Fruit fly (Drosophila melanogaster) whole organism, prepupa: ENCODE data around the gene Qsox4.

Experiments
- CG10631 ChIP-seq: fragments of 200-800 bp; sonication (Bioruptor generic); optimal IDR thresholded peaks from 2 replicates; lab custom pipeline; 2016; ENCODE audit warnings: missing biosample characterization, missing genetic modification characterization
- CG11762 ChIP-seq: fragments of 200-800 bp; sonication (Bioruptor generic); optimal IDR thresholded peaks from 3 replicates; lab custom pipeline; 2016; ENCODE audit warnings: missing biosample characterization, missing genetic modification characterization; ENCODE audit not compliant: insufficient read depth
- CG15336 ChIP-seq: fragments of 200-800 bp; sonication (Bioruptor generic); IDR thresholded peaks from 2 replicates; pipeline ENCODE4 v1.3.6; 2022; ENCODE audit warnings: missing biosample characterization, missing genetic modification characterization
- CG3032 ChIP-seq: fragments of 200-800 bp; optimal IDR thresholded peaks from 2 replicates; lab custom pipeline; 2019; ENCODE audit warnings: missing biosample characterization, mild to moderate bottlenecking, missing genetic modification characterization, moderate library complexity
- CG6854 ChIP-seq: fragments of 200-800 bp; sonication (Bioruptor generic); optimal IDR thresholded peaks from 2 replicates; lab custom pipeline; 2017; ENCODE audit warnings: missing biosample characterization, mild to moderate bottlenecking, missing genetic modification characterization
- CG8319 ChIP-seq: fragments of 200-800 bp; sonication (Bioruptor generic); optimal IDR thresholded peaks from 3 replicates; lab custom pipeline; 2016; ENCODE audit warnings: missing biosample characterization, missing genetic modification characterization
- CG8632 ChIP-seq: fragments of 200-800 bp; sonication (Bioruptor generic); optimal IDR thresholded peaks from 3 replicates; lab custom pipeline; 2016; ENCODE audit warnings: missing biosample characterization, missing genetic modification characterization
- CG9139 ChIP-seq: fragments of 200-800 bp; sonication (Bioruptor generic); optimal IDR thresholded peaks from 3 replicates; lab custom pipeline; 2017; ENCODE audit warnings: missing biosample characterization, mild to moderate bottlenecking, missing genetic modification characterization
- Met ChIP-seq: fragments of 200-800 bp; sonication (Bioruptor generic); optimal IDR thresholded peaks from 3 replicates; lab custom pipeline; 2016; ENCODE audit warnings: missing biosample characterization, missing genetic modification characterization
- OdsH ChIP-seq: fragments of 200-800 bp; sonication (Bioruptor generic); optimal IDR thresholded peaks from 3 replicates; lab custom pipeline; 2016; ENCODE audit warnings: missing biosample characterization, missing genetic modification characterization
- Smox ChIP-seq: fragments of 200-800 bp; sonication (Bioruptor generic); optimal IDR thresholded peaks from 3 replicates; lab custom pipeline; 2016; ENCODE audit warnings: missing biosample characterization, missing genetic modification characterization
- Sox102F ChIP-seq: fragments of 200-800 bp; sonication (Bioruptor generic); optimal IDR thresholded peaks from 2 replicates; lab custom pipeline; 2016; ENCODE audit warnings: missing biosample characterization, mild to moderate bottlenecking, missing genetic modification characterization
- achi ChIP-seq: fragments of 200-800 bp; sonication (Bioruptor generic); optimal IDR thresholded peaks from 3 replicates; lab custom pipeline; 2016; ENCODE audit warnings: missing biosample characterization, missing genetic modification characterization
- spab ChIP-seq: fragments of 200-800 bp; sonication (Bioruptor generic); optimal IDR thresholded peaks from 2 replicates; lab custom pipeline; 2017; ENCODE audit warnings: missing biosample characterization, mild to moderate bottlenecking, missing genetic modification characterization, missing genetic modification reagents

DNA sequence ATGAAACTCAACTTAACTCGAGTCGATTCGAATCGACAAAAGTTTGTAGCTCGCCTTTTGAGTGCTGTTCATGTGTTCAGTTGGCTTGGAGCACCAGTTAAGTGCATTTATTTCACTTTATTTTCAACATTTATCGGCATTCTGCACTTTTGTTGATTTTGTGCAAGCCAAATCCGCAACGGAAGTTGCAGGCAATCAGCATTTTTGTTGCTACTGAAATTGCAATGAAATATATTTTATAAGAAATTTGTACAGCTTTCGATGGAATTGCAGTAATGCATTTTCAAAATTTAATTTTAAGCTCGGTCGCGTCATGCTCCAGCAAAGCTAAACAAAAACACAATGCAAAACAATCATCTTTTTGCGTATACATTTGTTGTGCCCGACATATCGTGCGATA is 43.6 kb upstream of the Qsox4 start:
- TF ChIP-seq CG6854 (GFP tag; lab: Kevin White, UChicago) (no peak), OdsH (GFP tag; lab: Kevin White, UChicago) (no peak), Met (GFP tag; lab: Kevin White, UChicago) (no peak), CG10631 (no peak), achi (GFP tag; lab: Kevin White, UChicago) (no peak), CG15336 (GFP tag; lab: Robert Waterston, UW) (no peak), Smox (GFP tag; lab: Kevin White, UChicago) (no peak), CG3032 (tag; lab: Kevin White, UChicago) (no peak), CG9139 (GFP tag; lab: Kevin White, UChicago) (no peak), Sox102F (GFP tag; lab: Kevin White, UChicago) (no peak), CG11762 (GFP tag; lab: Kevin White, UChicago) (no peak), spab (GFP tag; lab: Kevin White, UChicago) (no peak), CG8632 (GFP tag; lab: Kevin White, UChicago) (no peak), CG8319 (no peak)
